Fruit fly (Drosophila melanogaster): ENCODE measurements around the gene Lrp4.

dm6 chrX:15870777-15871757, 39.6 kb upstream of the Lrp4 start:
- no peak for TF ChIP-seq CTCF (optimal IDR thresholded peaks at IDR 0.05)
- TF ChIP-seq CG8478 (optimal IDR thresholded peaks at IDR 0.05): no peak
